Worm (Caenorhabditis elegans): ENCODE results near the gene clec-223.
A peak's percentile ranks its signal among the peaks of the same experiment; 100 is the strongest.

The clec-223 gene

DNA sequence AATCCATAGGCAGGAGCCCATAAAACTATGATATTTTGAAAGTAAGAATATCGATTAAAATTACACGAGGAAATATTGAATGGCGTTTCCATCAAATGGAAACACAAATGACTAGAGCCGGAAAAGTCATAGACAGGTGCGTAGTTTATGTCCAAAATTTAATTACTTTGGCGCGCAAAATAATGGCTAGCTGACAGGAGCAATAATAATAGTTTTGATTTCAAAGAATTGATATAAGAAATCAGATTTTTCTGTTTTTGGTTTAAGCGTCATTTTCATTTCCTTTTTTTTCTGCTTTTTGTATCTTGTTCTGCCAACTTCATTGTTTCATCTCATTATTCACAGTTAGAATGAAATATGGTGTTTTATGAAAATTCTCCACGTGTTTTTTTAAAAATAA, 9.9 kb upstream of the clec-223 start, which contains the start of gene F07B10.4:
Gene F07B10.4 (minus strand): TSS at position 101 of the 400 bp plus-strand sequence.
- TF ChIP-seq nhr-21 (tag; optimal IDR thresholded peaks at IDR 0.05): no peak
- TF ChIP-seq nhr-25 (tag; optimal IDR thresholded peaks at IDR 0.05): no peak
- no peak for TF ChIP-seq lin-13 (GFP tag; optimal IDR thresholded peaks at IDR 0.05)
- no peak for TF ChIP-seq fos-1 (tag; optimal IDR thresholded peaks at IDR 0.05)
- no peak for TF ChIP-seq nhr-11 (tag; optimal IDR thresholded peaks at IDR 0.05)
- TF ChIP-seq ztf-11 (tag; optimal IDR thresholded peaks at IDR 0.05): no peak
- no peak for TF ChIP-seq R02D3.7 (tag; optimal IDR thresholded peaks at IDR 0.05)
- no peak for TF ChIP-seq ama-1 (optimal IDR thresholded peaks at IDR 0.05)
- no peak for TF ChIP-seq crh-2 (tag; optimal IDR thresholded peaks at IDR 0.05)
- no peak for TF ChIP-seq mdl-1 (tag; optimal IDR thresholded peaks at IDR 0.05)
- no peak for TF ChIP-seq lin-11 (tag; optimal IDR thresholded peaks at IDR 0.05)
- no peak for TF ChIP-seq nhr-129 (tag; optimal IDR thresholded peaks at IDR 0.05)
- TF ChIP-seq C34F6.9 (tag; optimal IDR thresholded peaks at IDR 0.05): no peak
- no peak for TF ChIP-seq peb-1 (tag; optimal IDR thresholded peaks at IDR 0.05)
- no peak for TF ChIP-seq mab-5 (tag; optimal IDR thresholded peaks at IDR 0.05)

DNA sequence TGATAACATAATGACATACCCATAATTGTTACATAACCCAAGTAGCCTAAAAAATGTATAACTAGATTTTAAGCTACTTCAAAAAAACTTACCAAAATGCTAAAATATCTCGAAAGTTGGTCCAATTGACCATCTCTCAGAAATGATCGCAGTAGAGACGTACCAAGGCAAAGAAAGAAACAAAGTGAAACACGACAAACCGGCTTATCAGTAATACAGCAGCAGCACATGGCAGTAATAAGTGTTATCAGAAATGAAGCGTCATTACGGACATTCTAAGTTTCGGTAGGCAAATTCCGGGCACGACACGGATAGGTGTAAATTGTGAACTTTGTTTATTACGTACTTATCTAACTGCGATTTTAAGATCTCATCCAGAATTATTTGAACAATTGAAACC, 7.5 kb upstream of the clec-223 start, which contains the start of gene cln-3.1:
Gene cln-3.1 (minus strand): TSS at position 171 of the 400 bp plus-strand sequence.
- TF ChIP-seq fos-1 (tag; optimal IDR thresholded peaks at IDR 0.05) (peak; percentile 83), sma-9 (GFP tag; optimal IDR thresholded peaks at IDR 0.05) (peak; percentile 29), sma-9 (tag; optimal IDR thresholded peaks at IDR 0.05) (no peak), blmp-1 (tag; optimal IDR thresholded peaks at IDR 0.05; ENCODE audit: insufficient read depth) (no peak), nhr-12 (tag; optimal IDR thresholded peaks at IDR 0.05) (no peak), elt-3 (tag; optimal IDR thresholded peaks at IDR 0.05) (no peak), unc-62 (GFP tag; optimal IDR thresholded peaks at IDR 0.05) (no peak)

DNA sequence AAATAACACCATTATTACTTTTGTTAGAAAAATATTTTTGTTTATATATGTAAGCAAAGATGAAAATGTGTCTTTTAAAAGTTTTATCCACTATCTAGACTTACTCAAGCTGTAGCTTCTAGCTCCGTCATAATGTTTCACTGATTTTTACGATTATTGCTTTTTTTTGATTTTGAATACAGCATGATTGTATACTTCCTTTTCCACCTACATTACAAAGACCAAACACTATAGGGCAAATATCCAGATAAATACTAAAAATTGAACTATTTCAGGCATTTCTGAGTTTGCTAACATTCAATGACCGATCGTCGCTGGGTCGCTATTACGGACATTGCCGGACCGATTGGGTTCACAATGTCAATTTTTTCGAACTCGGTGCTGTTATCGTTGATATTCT, 6.3 kb upstream of the clec-223 start, which contains the start of gene str-116:
Gene str-116 (plus strand): TSS at position 301 of the 400 bp plus-strand sequence.
- TF ChIP-seq lin-11 (tag; optimal IDR thresholded peaks at IDR 0.05) (no peak), nhr-25 (tag; optimal IDR thresholded peaks at IDR 0.05) (no peak), mbf-1 (tag; optimal IDR thresholded peaks at IDR 0.05) (no peak), nhr-12 (tag; optimal IDR thresholded peaks at IDR 0.05) (no peak)

DNA sequence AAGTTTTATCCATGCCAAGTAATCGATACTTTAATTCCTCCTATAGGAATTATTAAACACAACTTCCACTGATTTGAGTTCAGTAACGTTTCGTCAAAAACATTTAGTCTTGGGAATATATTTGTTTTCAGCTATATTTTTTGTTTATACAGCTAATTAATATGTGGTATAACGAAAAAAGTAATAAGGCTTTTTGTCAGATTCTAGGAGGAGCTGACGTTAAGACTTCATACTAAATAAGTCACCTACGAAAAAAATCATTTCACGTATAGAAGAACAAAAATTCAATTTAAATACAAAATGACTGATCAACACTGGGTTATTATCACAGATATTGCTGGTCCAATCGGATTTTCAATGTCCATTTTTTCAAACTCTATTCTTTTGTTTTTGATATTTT, 4.2 kb upstream of the clec-223 start, which contains the start of gene str-115:
Gene str-115 (plus strand): TSS at position 301 of the 400 bp plus-strand sequence.
- no peak for TF ChIP-seq C34F6.9 (tag; optimal IDR thresholded peaks at IDR 0.05)
- TF ChIP-seq nhr-23 (tag; optimal IDR thresholded peaks at IDR 0.05): no peak
- TF ChIP-seq ztf-4 (tag; optimal IDR thresholded peaks at IDR 0.05): no peak
- TF ChIP-seq elt-1 (tag; optimal IDR thresholded peaks at IDR 0.05): no peak
- no peak for TF ChIP-seq fos-1 (tag; optimal IDR thresholded peaks at IDR 0.05)
- TF ChIP-seq unc-39 (tag; optimal IDR thresholded peaks at IDR 0.05): no peak
- no peak for TF ChIP-seq mbf-1 (tag; optimal IDR thresholded peaks at IDR 0.05)
- TF ChIP-seq nhr-21 (tag; optimal IDR thresholded peaks at IDR 0.05): no peak
- TF ChIP-seq lin-13 (GFP tag; optimal IDR thresholded peaks at IDR 0.05): no peak
- no peak for TF ChIP-seq unc-62 (GFP tag; optimal IDR thresholded peaks at IDR 0.05)
- TF ChIP-seq nhr-237 (tag; optimal IDR thresholded peaks at IDR 0.05): no peak
- no peak for TF ChIP-seq alr-1 (tag; optimal IDR thresholded peaks at IDR 0.05)
- no peak for TF ChIP-seq ZK546.5 (tag; optimal IDR thresholded peaks at IDR 0.05)
- no peak for TF ChIP-seq elt-3 (tag; optimal IDR thresholded peaks at IDR 0.05)
- TF ChIP-seq ama-1 (optimal IDR thresholded peaks at IDR 0.05): no peak
- TF ChIP-seq nhr-12 (tag; optimal IDR thresholded peaks at IDR 0.05): no peak

DNA sequence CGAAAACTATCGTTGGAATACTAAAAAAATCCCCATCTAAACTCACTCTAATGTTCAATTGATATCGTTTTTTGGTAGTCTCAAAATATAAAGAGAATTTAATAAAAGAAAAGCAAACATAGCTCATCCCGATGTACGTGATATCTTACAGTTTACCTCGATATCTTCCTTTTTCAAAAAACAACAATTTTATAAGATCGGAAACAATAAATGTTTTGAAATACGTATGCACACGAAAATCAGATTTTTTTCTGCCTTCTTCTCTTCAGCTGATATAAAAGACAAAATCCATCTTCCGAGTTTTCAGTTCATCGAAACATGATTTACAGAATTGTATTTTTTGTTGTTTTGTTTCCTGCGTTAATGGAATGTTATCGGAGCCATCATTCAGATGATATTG, 1.9 kb upstream of the clec-223 start, which contains the start of gene clec-222:
Gene clec-222 (plus strand): TSS at position 301 of the 400 bp plus-strand sequence.
- TF ChIP-seq gmeb-1 (tag; optimal IDR thresholded peaks at IDR 0.05): no peak
- TF ChIP-seq R02D3.7 (tag; optimal IDR thresholded peaks at IDR 0.05): no peak
- no peak for TF ChIP-seq ceh-16 (tag; optimal IDR thresholded peaks at IDR 0.05)
- no peak for TF ChIP-seq nhr-10 (tag; optimal IDR thresholded peaks at IDR 0.05)
- TF ChIP-seq zag-1 (tag; optimal IDR thresholded peaks at IDR 0.05): no peak
- TF ChIP-seq nhr-11 (tag; optimal IDR thresholded peaks at IDR 0.05): no peak
- no peak for TF ChIP-seq peb-1 (tag; optimal IDR thresholded peaks at IDR 0.05)
- TF ChIP-seq ZK546.5 (tag; optimal IDR thresholded peaks at IDR 0.05): no peak

DNA sequence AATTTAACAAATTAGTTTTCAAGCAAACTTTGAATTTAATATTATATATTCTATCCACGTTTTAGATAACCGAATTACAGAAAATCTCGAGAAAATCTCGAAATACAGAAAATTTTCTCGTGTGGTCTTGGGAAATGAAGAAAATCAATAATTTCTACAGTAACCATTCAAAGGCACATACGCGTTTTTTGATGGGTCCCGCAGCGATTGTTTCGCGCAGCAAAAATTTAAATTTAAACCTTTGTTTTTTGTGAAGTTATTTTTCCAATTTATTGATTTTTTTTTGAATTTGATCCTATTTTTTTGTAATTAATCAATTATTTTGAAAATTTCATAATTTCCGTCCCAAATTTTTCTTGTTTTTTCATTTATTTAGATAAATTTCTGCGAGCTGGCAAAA, 6.6 kb downstream of the clec-223 start:
- TF ChIP-seq crh-2 (tag; optimal IDR thresholded peaks at IDR 0.05) (no peak), fos-1 (tag; optimal IDR thresholded peaks at IDR 0.05) (no peak), skn-1 (tag; optimal IDR thresholded peaks at IDR 0.05) (no peak), nhr-10 (tag; optimal IDR thresholded peaks at IDR 0.05) (no peak), snpc-4 (tag; optimal IDR thresholded peaks at IDR 0.05) (no peak), nhr-129 (tag; optimal IDR thresholded peaks at IDR 0.05) (no peak), F13H6.1 (tag; optimal IDR thresholded peaks at IDR 0.05) (no peak), unc-55 (GFP tag; optimal IDR thresholded peaks at IDR 0.05) (no peak), elt-3 (tag; optimal IDR thresholded peaks at IDR 0.05) (no peak), nhr-11 (tag; optimal IDR thresholded peaks at IDR 0.05) (no peak), ztf-1 (GFP tag; conservative IDR thresholded peaks at IDR 0.05) (no peak), ztf-4 (tag; optimal IDR thresholded peaks at IDR 0.05) (no peak), dmd-4 (tag; optimal IDR thresholded peaks at IDR 0.05) (no peak)
